Worm (Caenorhabditis elegans): ENCODE measurements around the gene C27A2.7.

The C27A2.7 gene

DNA sequence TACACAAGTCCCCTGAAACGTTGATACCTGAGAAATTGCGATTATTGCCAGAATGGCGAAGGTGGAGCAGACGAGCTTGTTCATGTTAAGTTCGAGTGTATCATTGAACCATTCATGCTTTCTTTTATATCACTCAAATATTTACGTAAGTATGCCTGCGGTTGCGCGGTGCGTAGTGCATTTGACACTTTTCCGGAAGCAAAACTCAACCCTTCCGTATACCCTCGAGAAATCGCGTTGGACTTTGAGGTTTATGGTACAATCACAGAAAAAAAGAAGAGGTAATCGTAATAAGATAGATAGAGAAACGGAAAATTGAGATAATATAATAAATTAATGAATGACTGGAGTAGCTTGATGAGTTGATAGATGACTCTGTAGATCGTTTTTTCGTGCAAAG lies 1.6 kb downstream of the C27A2.7 start, which contains the start of gene idpb-2:
Gene idpb-2 (minus strand): TSS at position 101 of the 400 bp plus-strand sequence.
- TF ChIP-seq unc-62 (GFP tag; optimal IDR thresholded peaks at IDR 0.05) (no peak), bed-3 (GFP tag; optimal IDR thresholded peaks at IDR 0.05) (no peak), unc-120 (tag; optimal IDR thresholded peaks at IDR 0.05; ENCODE audit: poor library complexity, severe bottlenecking) (no peak), ces-1 (GFP tag; optimal IDR thresholded peaks at IDR 0.05) (no peak), lin-32 (GFP tag; optimal IDR thresholded peaks at IDR 0.05) (no peak), ceh-43 (GFP tag; optimal IDR thresholded peaks at IDR 0.05) (no peak), ceh-83 (GFP tag; optimal IDR thresholded peaks at IDR 0.05) (no peak), sem-2 (GFP tag; optimal IDR thresholded peaks at IDR 0.05) (no peak), snpc-4 (tag; optimal IDR thresholded peaks at IDR 0.05) (no peak), nhr-2 (tag; optimal IDR thresholded peaks at IDR 0.05) (no peak), tbx-8 (GFP tag; optimal IDR thresholded peaks at IDR 0.05) (no peak), ham-2 (GFP tag; optimal IDR thresholded peaks at IDR 0.05) (no peak), elt-3 (tag; optimal IDR thresholded peaks at IDR 0.05) (no peak), mep-1 (tag; optimal IDR thresholded peaks at IDR 0.05) (no peak), hlh-1 (tag; optimal IDR thresholded peaks at IDR 0.05) (no peak), sptf-1 (tag; optimal IDR thresholded peaks at IDR 0.05) (no peak), pha-4 (tag; optimal IDR thresholded peaks at IDR 0.05) (no peak)

DNA sequence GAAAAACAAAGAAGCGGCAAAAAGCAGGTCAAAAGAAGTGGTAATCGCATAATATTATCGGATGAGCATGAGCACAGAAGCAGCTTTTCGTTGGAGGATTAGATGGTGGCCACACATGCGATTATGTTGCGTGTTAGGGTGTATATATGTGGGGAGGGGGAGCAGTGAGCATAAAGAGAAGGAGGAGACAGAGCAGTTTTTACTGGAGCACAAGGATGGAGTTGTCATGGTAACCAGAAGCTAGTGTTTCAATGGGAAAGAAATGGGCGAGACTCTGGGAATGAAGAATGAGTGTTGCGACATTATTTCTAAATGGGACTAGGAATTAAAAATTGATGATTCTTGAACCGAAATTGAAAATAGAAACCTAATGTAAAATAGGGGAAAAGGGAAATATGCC lies 3.2 kb downstream of the C27A2.7 start, which contains the start of gene C27A2.8:
Gene C27A2.8 (minus strand): TSS at position 117 of the 400 bp plus-strand sequence.
- TF ChIP-seq blmp-1 (tag; optimal IDR thresholded peaks at IDR 0.05) = no peak
- TF ChIP-seq mls-2 (tag; optimal IDR thresholded peaks at IDR 0.05) = no peak
- TF ChIP-seq ztf-11 (tag; optimal IDR thresholded peaks at IDR 0.05) = no peak
- TF ChIP-seq ham-2 (GFP tag; optimal IDR thresholded peaks at IDR 0.05) = no peak
- no peak for TF ChIP-seq drap-1 (GFP tag; optimal IDR thresholded peaks at IDR 0.05)
- TF ChIP-seq elt-3 (tag; optimal IDR thresholded peaks at IDR 0.05) = no peak
- no peak for TF ChIP-seq ceh-83 (GFP tag; optimal IDR thresholded peaks at IDR 0.05)
- no peak for TF ChIP-seq bed-3 (GFP tag; optimal IDR thresholded peaks at IDR 0.05)
- TF ChIP-seq nhr-2 (tag; optimal IDR thresholded peaks at IDR 0.05) = no peak
- no peak for TF ChIP-seq lin-32 (GFP tag; optimal IDR thresholded peaks at IDR 0.05)
- TF ChIP-seq mab-5 (tag; optimal IDR thresholded peaks at IDR 0.05) = no peak
- no peak for TF ChIP-seq cnd-1 (tag; optimal IDR thresholded peaks at IDR 0.05)
- TF ChIP-seq hlh-1 (tag; optimal IDR thresholded peaks at IDR 0.05) = no peak
- no peak for TF ChIP-seq M03D4.4 (tag; optimal IDR thresholded peaks at IDR 0.05)

DNA sequence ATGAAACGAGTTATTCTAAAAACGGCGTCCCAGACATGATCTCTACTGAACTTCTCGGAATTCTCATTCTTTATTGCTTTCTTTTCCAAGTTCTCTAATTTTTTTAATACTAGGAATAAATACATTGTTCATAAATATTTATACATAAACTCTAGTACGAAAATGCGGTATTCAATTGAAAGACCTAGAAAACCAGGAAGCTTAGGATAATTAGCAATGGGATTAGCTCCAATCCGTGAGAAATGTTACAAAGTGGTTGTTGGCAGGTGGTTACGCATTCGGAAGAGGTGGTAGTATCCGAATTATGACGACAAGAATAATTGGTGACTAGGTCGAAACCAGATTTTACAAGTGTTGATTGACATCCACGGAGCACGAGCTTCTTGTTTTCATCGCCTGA lies 4.2 kb downstream of the C27A2.7 start:
- no peak for TF ChIP-seq zip-8 (tag; optimal IDR thresholded peaks at IDR 0.05)
- TF ChIP-seq M03D4.4 (tag; optimal IDR thresholded peaks at IDR 0.05) = no peak
- TF ChIP-seq lin-13 (tag; optimal IDR thresholded peaks at IDR 0.05) = no peak
- TF ChIP-seq pha-4 (tag; optimal IDR thresholded peaks at IDR 0.05) = no peak
- TF ChIP-seq cnd-1 (tag; optimal IDR thresholded peaks at IDR 0.05) = no peak
- no peak for TF ChIP-seq sem-2 (GFP tag; optimal IDR thresholded peaks at IDR 0.05)
- no peak for TF ChIP-seq nhr-76 (tag; optimal IDR thresholded peaks at IDR 0.05)
- no peak for TF ChIP-seq ces-1 (GFP tag; optimal IDR thresholded peaks at IDR 0.05)
- no peak for TF ChIP-seq ceh-43 (GFP tag; optimal IDR thresholded peaks at IDR 0.05)
- TF ChIP-seq nhr-28 (tag; optimal IDR thresholded peaks at IDR 0.05) = no peak
- TF ChIP-seq tbx-8 (GFP tag; optimal IDR thresholded peaks at IDR 0.05) = no peak
- no peak for TF ChIP-seq hlh-1 (tag; optimal IDR thresholded peaks at IDR 0.05)
- no peak for TF ChIP-seq lin-32 (GFP tag; optimal IDR thresholded peaks at IDR 0.05)
- TF ChIP-seq elt-1 (tag; optimal IDR thresholded peaks at IDR 0.05; ENCODE audit: borderline replicate concordance, insufficient read depth) = no peak
- TF ChIP-seq sptf-1 (tag; optimal IDR thresholded peaks at IDR 0.05) = no peak

DNA sequence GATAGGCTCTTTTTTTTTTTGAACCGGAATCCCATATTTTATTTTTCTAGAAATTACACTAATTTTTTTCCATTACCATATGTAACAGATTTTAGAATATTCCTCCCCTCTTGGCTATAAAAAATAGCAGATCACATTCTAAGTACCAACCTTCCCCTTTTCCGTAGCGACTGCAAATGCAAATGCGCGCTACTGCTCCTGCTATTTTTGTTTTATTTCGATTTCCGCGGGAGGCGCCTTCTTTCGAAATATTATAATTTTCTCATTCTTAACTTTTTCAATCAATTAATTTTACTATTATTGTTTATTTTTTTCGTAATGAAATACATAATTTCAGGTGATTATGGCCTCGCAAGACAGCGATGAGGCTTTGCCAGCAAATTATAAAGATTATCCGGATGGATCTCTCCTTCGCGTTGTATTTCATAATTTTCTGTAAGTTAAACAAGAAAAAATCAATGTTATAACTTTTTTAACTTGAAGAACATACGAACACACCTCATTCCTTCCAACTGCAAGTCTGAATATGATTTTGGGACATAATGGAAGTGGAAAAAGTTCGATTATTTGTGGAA lies 9.3 kb downstream of the C27A2.7 start, which contains the start of gene smc-5:
Gene smc-5 (plus strand): TSS at position 332 of the 575 bp plus-strand sequence.
- no peak for TF ChIP-seq cnd-1 (tag; optimal IDR thresholded peaks at IDR 0.05)
- TF ChIP-seq unc-120 (tag; optimal IDR thresholded peaks at IDR 0.05; ENCODE audit: poor library complexity, severe bottlenecking) = peak; percentile 26
- no peak for TF ChIP-seq unc-62 (GFP tag; optimal IDR thresholded peaks at IDR 0.05)
- no peak for TF ChIP-seq nhr-2 (tag; optimal IDR thresholded peaks at IDR 0.05)
- no peak for TF ChIP-seq ztf-11 (tag; optimal IDR thresholded peaks at IDR 0.05)
- TF ChIP-seq nhr-237 (tag; optimal IDR thresholded peaks at IDR 0.05) = peak; percentile 56
- TF ChIP-seq bed-3 (GFP tag; optimal IDR thresholded peaks at IDR 0.05) = no peak
- no peak for TF ChIP-seq drap-1 (GFP tag; optimal IDR thresholded peaks at IDR 0.05)
- no peak for TF ChIP-seq mab-5 (tag; optimal IDR thresholded peaks at IDR 0.05)
- peak; percentile 8 for TF ChIP-seq pha-4 (tag; optimal IDR thresholded peaks at IDR 0.05)
- no peak for TF ChIP-seq sem-2 (GFP tag; optimal IDR thresholded peaks at IDR 0.05)
- no peak for TF ChIP-seq ceh-83 (GFP tag; optimal IDR thresholded peaks at IDR 0.05)
- peak; percentile 57 for TF ChIP-seq hlh-1 (tag; optimal IDR thresholded peaks at IDR 0.05)
- peak; percentile 85 for TF ChIP-seq lsy-2 (tag; optimal IDR thresholded peaks at IDR 0.05)
- no peak for TF ChIP-seq nhr-76 (tag; optimal IDR thresholded peaks at IDR 0.05)
- peak; percentile 56 for TF ChIP-seq ces-1 (GFP tag; optimal IDR thresholded peaks at IDR 0.05)
- no peak for TF ChIP-seq sptf-1 (tag; optimal IDR thresholded peaks at IDR 0.05)
- peak; percentile 42 for TF ChIP-seq ceh-39 (tag; optimal IDR thresholded peaks at IDR 0.05)
- TF ChIP-seq mep-1 (tag; optimal IDR thresholded peaks at IDR 0.05) = peak; percentile 86
- TF ChIP-seq ham-2 (GFP tag; optimal IDR thresholded peaks at IDR 0.05) = no peak
